Fruit fly (Drosophila melanogaster) whole organism, embryonic: Measurements from ENCODE around the gene CG33784.

Source experiments
- Bgb ChIP-seq: fragments of 200-800 bp; sonication (Bioruptor generic); IDR thresholded peaks from 2 replicates; pipeline ENCODE4 v1.3.6; 2022; ENCODE audit warnings: missing biosample characterization, missing genetic modification characterization; ENCODE audit not compliant: partially characterized antibody
- BtbVII ChIP-seq: fragments of 200-800 bp; sonication (Bioruptor generic); optimal IDR thresholded peaks from 3 replicates; lab custom pipeline; 2017; ENCODE audit warnings: missing biosample characterization, mild to moderate bottlenecking, missing genetic modification characterization
- CG10267 ChIP-seq: fragments of 200-800 bp; sonication (Bioruptor generic); optimal IDR thresholded peaks from 2 replicates; lab custom pipeline; 2018; ENCODE audit warnings: missing biosample characterization, mild to moderate bottlenecking, missing genetic modification characterization, moderate library complexity
- CG12391 ChIP-seq: fragments of 200-800 bp; sonication (Bioruptor generic); optimal IDR thresholded peaks from 3 replicates; lab custom pipeline; 2018; ENCODE audit warnings: missing biosample characterization, mild to moderate bottlenecking, missing genetic modification characterization, moderate library complexity
- CG12744 ChIP-seq: fragments of 200-800 bp; sonication (Bioruptor generic); optimal IDR thresholded peaks from 2 replicates; lab custom pipeline; 2016; ENCODE audit warnings: missing biosample characterization, missing genetic modification characterization
- CG12769 ChIP-seq: fragments of 200-800 bp; sonication (Bioruptor generic); optimal IDR thresholded peaks from 2 replicates; lab custom pipeline; 2019; ENCODE audit warnings: missing biosample characterization, mild to moderate bottlenecking, missing genetic modification characterization, moderate library complexity
- CG16813 ChIP-seq: fragments of 200-800 bp; sonication (Bioruptor generic); IDR thresholded peaks from 3 replicates; pipeline ENCODE4 v1.3.6; 2022; ENCODE audit warnings: missing biosample characterization, missing genetic modification characterization; ENCODE audit not compliant: partially characterized antibody
- CG17385 ChIP-seq: fragments of 200-800 bp; sonication (Bioruptor generic); optimal IDR thresholded peaks from 3 replicates; lab custom pipeline; 2018; ENCODE audit warnings: missing biosample characterization, mild to moderate bottlenecking, missing genetic modification characterization
- CG30403 ChIP-seq: fragments of 200-800 bp; sonication (Bioruptor generic); optimal IDR thresholded peaks from 3 replicates; lab custom pipeline; 2016; ENCODE audit warnings: missing biosample characterization, missing genetic modification characterization
- CG3281 ChIP-seq: fragments of 200-800 bp; sonication (Bioruptor generic); optimal IDR thresholded peaks from 3 replicates; lab custom pipeline; 2017; ENCODE audit warnings: missing biosample characterization, mild to moderate bottlenecking, missing genetic modification characterization
- CG3847 ChIP-seq: fragments of 200-800 bp; sonication (Bioruptor generic); IDR thresholded peaks from 2 replicates; pipeline ENCODE4 v1.3.6; 2022; ENCODE audit warnings: missing biosample characterization, missing genetic modification characterization
- CG3995 ChIP-seq: fragments of 200-800 bp; sonication (Bioruptor generic); optimal IDR thresholded peaks from 3 replicates; lab custom pipeline; 2016; ENCODE audit warnings: missing biosample characterization, missing genetic modification characterization
- CG6689 ChIP-seq: fragments of 200-800 bp; sonication (Bioruptor generic); IDR thresholded peaks from 2 replicates; pipeline ENCODE4 v1.3.6; 2022; ENCODE audit warnings: missing biosample characterization, missing genetic modification characterization
- CG8290 ChIP-seq, 3 experiments: fragments of 200-800 bp; sonication (Bioruptor generic); optimal IDR thresholded peaks; 2 replicates each; lab custom pipeline; 2016 to 2019; ENCODE audit warnings: missing biosample characterization in 3 of 3, missing genetic modification characterization in 3 of 3, mild to moderate bottlenecking in 2 of 3, moderate library complexity in 1 of 3
- CG9876 ChIP-seq: fragments of 200-800 bp; sonication (Bioruptor generic); optimal IDR thresholded peaks from 2 replicates; lab custom pipeline; 2016; ENCODE audit warnings: missing biosample characterization, missing genetic modification characterization
- Camta ChIP-seq: fragments of 200-800 bp; sonication (Bioruptor generic); optimal IDR thresholded peaks from 2 replicates; lab custom pipeline; 2016; ENCODE audit warnings: missing biosample characterization, missing genetic modification characterization
- Doc3 ChIP-seq: fragments of 200-800 bp; sonication (Bioruptor generic); IDR thresholded peaks from 3 replicates; pipeline ENCODE4 v1.3.6; 2022; ENCODE audit warnings: missing biosample characterization, missing genetic modification characterization; ENCODE audit not compliant: partially characterized antibody
- Eip74EF ChIP-seq, 2 experiments: fragments of 200-800 bp in 1 of 2; fragments of >200 bp in 1 of 2; sonication (Bioruptor generic) in 1 of 2; optimal IDR thresholded peaks; 2 replicates each; lab custom pipeline; 2017 to 2019; ENCODE audit warnings: missing biosample characterization in 2 of 2, missing genetic modification characterization in 2 of 2, mild to moderate bottlenecking in 1 of 2, moderate library complexity in 1 of 2
- Hand ChIP-seq: fragments of 200-800 bp; sonication (Bioruptor generic); optimal IDR thresholded peaks from 2 replicates; lab custom pipeline; 2017; ENCODE audit warnings: mild to moderate bottlenecking, missing biosample characterization, missing genetic modification reagents, missing genetic modification characterization
- Hmr ChIP-seq: fragments of 200-800 bp; sonication (Bioruptor generic); optimal IDR thresholded peaks from 3 replicates; lab custom pipeline; 2017; ENCODE audit warnings: mild to moderate bottlenecking, missing biosample characterization, missing genetic modification reagents, missing genetic modification characterization
- Hr51 ChIP-seq, 2 experiments: fragments of 200-800 bp; sonication (Bioruptor generic); optimal IDR thresholded peaks; 2 replicates in 1 of 2; 3 replicates in 1 of 2; lab custom pipeline; 2016 to 2018; ENCODE audit warnings: missing biosample characterization in 2 of 2, missing genetic modification characterization in 2 of 2, mild to moderate bottlenecking in 1 of 2, moderate library complexity in 1 of 2
- Mes4 ChIP-seq: fragments of 200-800 bp; sonication (Bioruptor generic); optimal IDR thresholded peaks from 2 replicates; lab custom pipeline; 2016; ENCODE audit warnings: missing biosample characterization, missing genetic modification characterization
- Oli ChIP-seq: fragments of 200-800 bp; sonication (Bioruptor generic); optimal IDR thresholded peaks from 2 replicates; lab custom pipeline; 2018; ENCODE audit warnings: missing biosample characterization, mild to moderate bottlenecking, missing genetic modification characterization, moderate library complexity
- Scr ChIP-seq: fragments of 200-800 bp; sonication (Bioruptor generic); IDR thresholded peaks from 2 replicates; pipeline ENCODE4 v1.3.6; 2022; ENCODE audit warnings: missing biosample characterization, missing genetic modification characterization; ENCODE audit not compliant: partially characterized antibody
- Sry-δ ChIP-seq: fragments of 200-800 bp; sonication (Bioruptor generic); optimal IDR thresholded peaks from 2 replicates; lab custom pipeline; 2016; ENCODE audit warnings: missing biosample characterization, missing genetic modification characterization
- Vsx1 ChIP-seq: fragments of 200-800 bp; sonication (Bioruptor generic); optimal IDR thresholded peaks from 2 replicates; lab custom pipeline; 2017; ENCODE audit warnings: missing biosample characterization, mild to moderate bottlenecking, missing genetic modification characterization, missing genetic modification reagents
- Xrp1 ChIP-seq: fragments of 200-800 bp; sonication (Bioruptor generic); IDR thresholded peaks from 2 replicates; pipeline ENCODE4 v1.3.6; 2022; ENCODE audit warnings: missing biosample characterization, missing genetic modification characterization
- aop ChIP-seq: fragments of 200-800 bp; sonication (Bioruptor generic); IDR thresholded peaks from 2 replicates; pipeline ENCODE4 v1.3.6; 2022; ENCODE audit warnings: missing biosample characterization, missing genetic modification characterization
- ara ChIP-seq: fragments of 200-800 bp; sonication (Bioruptor generic); IDR thresholded peaks from 2 replicates; pipeline ENCODE4 v1.3.6; 2022; ENCODE audit warnings: missing biosample characterization, missing genetic modification characterization
- cg ChIP-seq: fragments of 200-800 bp; sonication (Bioruptor generic); optimal IDR thresholded peaks from 3 replicates; lab custom pipeline; 2019; ENCODE audit warnings: missing biosample characterization, mild to moderate bottlenecking, missing genetic modification characterization, moderate library complexity
- chif ChIP-seq, 2 experiments: fragments of 200-800 bp; sonication (Bioruptor generic); optimal IDR thresholded peaks; 3 replicates each; lab custom pipeline; 2016; ENCODE audit warnings: missing biosample characterization in 2 of 2, missing genetic modification characterization in 2 of 2
- chinmo ChIP-seq: fragments of 200-800 bp; sonication (Bioruptor generic); IDR thresholded peaks from 4 replicates; pipeline ENCODE4 v1.3.6; 2022; ENCODE audit warnings: missing biosample characterization, missing genetic modification characterization; ENCODE audit not compliant: partially characterized antibody
- chm ChIP-seq: fragments of 200-800 bp; sonication (Bioruptor generic); IDR thresholded peaks from 2 replicates; pipeline ENCODE4 v1.3.6; 2022; ENCODE audit warnings: missing biosample characterization, missing genetic modification characterization
- chn ChIP-seq: fragments of 200-800 bp; sonication (Bioruptor generic); optimal IDR thresholded peaks from 2 replicates; lab custom pipeline; 2016; ENCODE audit warnings: missing biosample characterization, missing genetic modification characterization
- disco-r ChIP-seq: fragments of 200-800 bp; sonication (Bioruptor generic); optimal IDR thresholded peaks from 2 replicates; lab custom pipeline; 2016; ENCODE audit warnings: missing biosample characterization, missing genetic modification characterization
- ems ChIP-seq: fragments of 200-800 bp; sonication (Bioruptor generic); optimal IDR thresholded peaks from 3 replicates; lab custom pipeline; 2016; ENCODE audit warnings: missing biosample characterization, missing genetic modification characterization
- exex ChIP-seq: fragments of 200-800 bp; sonication (Bioruptor generic); optimal IDR thresholded peaks from 4 replicates; lab custom pipeline; 2018; ENCODE audit warnings: missing biosample characterization, mild to moderate bottlenecking, missing genetic modification characterization, moderate library complexity
- gce ChIP-seq: fragments of 200-800 bp; sonication (Bioruptor generic); IDR thresholded peaks from 3 replicates; pipeline ENCODE4 v1.3.6; 2022; ENCODE audit warnings: missing biosample characterization, missing genetic modification characterization
- gcm2 ChIP-seq: fragments of 200-800 bp; sonication (Bioruptor generic); optimal IDR thresholded peaks from 2 replicates; lab custom pipeline; 2016; ENCODE audit warnings: missing biosample characterization, missing genetic modification characterization
- otp ChIP-seq: fragments of 200-800 bp; sonication (Bioruptor generic); IDR thresholded peaks from 3 replicates; pipeline ENCODE4, ENCODE4 v1.3.6; 2022; ENCODE audit warnings: missing biosample characterization, missing genetic modification characterization
- ranshi ChIP-seq: fragments of 200-800 bp; sonication (Bioruptor generic); IDR thresholded peaks from 2 replicates; pipeline ENCODE4 v1.3.6; 2022; ENCODE audit warnings: missing biosample characterization, missing genetic modification characterization
- sd ChIP-seq: fragments of 200-800 bp; sonication (Bioruptor generic); optimal IDR thresholded peaks from 3 replicates; lab custom pipeline; 2018; ENCODE audit warnings: missing biosample characterization, mild to moderate bottlenecking, missing genetic modification characterization, moderate library complexity
- sqz ChIP-seq: fragments of 200-800 bp; sonication (Bioruptor generic); optimal IDR thresholded peaks from 3 replicates; lab custom pipeline; 2018; ENCODE audit warnings: missing biosample characterization, mild to moderate bottlenecking, missing genetic modification characterization
- tup ChIP-seq: fragments of 200-800 bp; sonication (Bioruptor generic); optimal IDR thresholded peaks from 2 replicates; lab custom pipeline; 2016; ENCODE audit warnings: missing biosample characterization, mild to moderate bottlenecking, missing genetic modification characterization, moderate library complexity
- vnd ChIP-seq: fragments of 200-800 bp; sonication (Bioruptor generic); IDR thresholded peaks from 3 replicates; pipeline ENCODE4 v1.3.6; 2022; ENCODE audit warnings: missing biosample characterization, missing genetic modification characterization; ENCODE audit not compliant: partially characterized antibody
- wdn ChIP-seq: fragments of 200-800 bp; sonication (Bioruptor generic); IDR thresholded peaks from 2 replicates; pipeline ENCODE4 v1.3.6; 2022; ENCODE audit warnings: missing biosample characterization, missing genetic modification characterization
- zfh2 ChIP-seq: fragments of 200-800 bp; sonication (Bioruptor generic); optimal IDR thresholded peaks from 2 replicates; lab custom pipeline; 2016; ENCODE audit warnings: missing biosample characterization, missing genetic modification characterization

The CG33784 gene

dm6 chr3R:10087206-10087927 lies 19.7 kb downstream of the CG33784 start (continued):
- TF ChIP-seq Scr (GFP tag; lab: Robert Waterston, UW) (no peak), CG17385 (peak; percentile 52), gcm2 (GFP tag; lab: Kevin White, UChicago) (peak; percentile 56), Xrp1 (GFP tag; lab: Robert Waterston, UW) (peak; percentile 74), Hr51 (GFP tag; optimal IDR thresholded peaks at IDR 0.05; lab: Kevin White, UChicago) (peak; percentile 44 to 59), Eip74EF (GFP tag; optimal IDR thresholded peaks at IDR 0.05; lab: Kevin White, UChicago) (peak in 1 of 2 experiments; percentile 96), ara (peak; percentile 40; the same call in 1 of the 2 replicates), CG3281 (peak; percentile 64), CG8290 (GFP tag; optimal IDR thresholded peaks at IDR 0.05; lab: Kevin White, UChicago) (no peak), CG8290 (tag; optimal IDR thresholded peaks at IDR 0.05; lab: Kevin White, UChicago) (peak in 1 of 2 experiments; percentile 46), Oli (tag; lab: Kevin White, UChicago) (peak; percentile 53), zfh2 (peak; percentile 71), sqz (GFP tag; lab: Kevin White, UChicago) (peak; percentile 41), Mes4 (GFP tag; lab: Kevin White, UChicago) (peak; percentile 53), chm (no peak), CG16813 (GFP tag; lab: Robert Waterston, UW) (no peak), CG12744 (GFP tag; lab: Kevin White, UChicago) (no peak), Camta (GFP tag; lab: Kevin White, UChicago) (peak; percentile 73), wdn (GFP tag; lab: Robert Waterston, UW) (0 out of 2 replicates have a peak, but pooled peaks have one; percentile 10), CG12769 (tag; lab: Kevin White, UChicago) (peak; percentile 34), BtbVII (GFP tag; lab: Kevin White, UChicago) (peak; percentile 65), aop (GFP tag; lab: Robert Waterston, UW) (0 out of 2 replicates have a peak, but pooled peaks have one; percentile 18), vnd (no peak), exex (tag; lab: Kevin White, UChicago) (peak; percentile 5), CG3995 (GFP tag; lab: Kevin White, UChicago) (peak; percentile 32), ems (GFP tag; lab: Kevin White, UChicago) (peak; percentile 44), tup (no peak), CG12391 (tag; lab: Kevin White, UChicago) (peak; percentile 43), CG9876 (GFP tag; lab: Kevin White, UChicago) (peak; percentile 65), Vsx1 (GFP tag; lab: Kevin White, UChicago) (no peak), chn (GFP tag; lab: Kevin White, UChicago) (peak; percentile 52), Sry-δ (GFP tag; lab: Kevin White, UChicago) (peak; percentile 27), ranshi (GFP tag; lab: Robert Waterston, UW) (peak; percentile 70; the same call in 1 of the 2 replicates), disco-r (GFP tag; lab: Kevin White, UChicago) (peak; percentile 39), gce (GFP tag; lab: Robert Waterston, UW) (peak; percentile 16; the same call in 1 of the 3 replicates), otp (GFP tag; lab: Robert Waterston, UW) (no peak), CG30403 (peak; percentile 72), Doc3 (GFP tag; lab: Robert Waterston, UW) (no peak), chif (GFP tag; optimal IDR thresholded peaks at IDR 0.05; lab: Kevin White, UChicago) (peak; percentile 60 to 77), CG10267 (tag; lab: Kevin White, UChicago) (peak; percentile 20), CG6689 (GFP tag; lab: Robert Waterston, UW) (peak; percentile 78), Hmr (GFP tag; lab: Kevin White, UChicago) (peak; percentile 71), Bgb (0 out of 2 replicates have a peak, but pooled peaks have one; percentile 13), CG3847 (GFP tag; lab: Robert Waterston, UW) (peak; percentile 51), Hand (GFP tag; lab: Kevin White, UChicago) (peak; percentile 15), sd (tag; lab: Kevin White, UChicago) (peak; percentile 68), chinmo (peak; percentile 99), cg (GFP tag; lab: Kevin White, UChicago) (peak; percentile 96)
